Worm (Caenorhabditis elegans) whole organism, late embryonic: ENCODE data around the gene swt-1.

Source experiments
- ama-1 ChIP-seq: fragments of 150-350 bp; optimal IDR thresholded peaks from 2 replicates; lab custom pipeline; 2014
- ceh-22 ChIP-seq: sonication (generic microtip); optimal IDR thresholded peaks from 2 replicates; lab custom pipeline; 2017; ENCODE audit warnings: missing biosample characterization, missing genetic modification characterization
- dve-1 ChIP-seq: sonication (generic microtip); optimal IDR thresholded peaks from 2 replicates; lab custom pipeline; 2017; ENCODE audit warnings: antibody characterized with exemption, mild to moderate bottlenecking, missing genetic modification characterization, missing compliant biosample characterization
- fkh-10 ChIP-seq: fragments of 150-350 bp; optimal IDR thresholded peaks from 2 replicates; lab custom pipeline; 2014; ENCODE audit warnings: missing biosample characterization, missing genetic modification reagents, missing genetic modification characterization
- pha-4 ChIP-seq: fragments of 150-350 bp; optimal IDR thresholded peaks from 2 replicates; lab custom pipeline; 2018; ENCODE audit warnings: missing biosample characterization, missing genetic modification reagents, missing genetic modification characterization
- pqm-1 ChIP-seq: sonication (generic microtip); optimal IDR thresholded peaks from 2 replicates; lab custom pipeline; 2016; ENCODE audit warnings: missing genetic modification characterization, missing compliant biosample characterization
- unc-55 ChIP-seq: sonication (generic microtip); optimal IDR thresholded peaks from 2 replicates; lab custom pipeline; 2017; ENCODE audit warnings: missing biosample characterization, missing genetic modification reagents, missing genetic modification characterization

- TF ChIP-seq dve-1 (tag; lab: Kevin White, UChicago) (no peak), pha-4 (tag; lab: Kevin White, UChicago) (no peak), fkh-10 (GFP tag; lab: Kevin White, UChicago) (no peak), ama-1 (lab: Kevin White, UChicago) (no peak), pqm-1 (tag; lab: Kevin White, UChicago) (no peak), ceh-22 (tag; lab: Kevin White, UChicago) (no peak), unc-55 (GFP tag; lab: Kevin White, UChicago) (no peak)
Measured at ce11 chrIV:324759-325158, 17.5 kb downstream of the swt-1 start, which contains the start of gene drl-1.
